Fruit fly (Drosophila melanogaster): ENCODE measurements around the gene Dus2.

Dus2 gene

DNA sequence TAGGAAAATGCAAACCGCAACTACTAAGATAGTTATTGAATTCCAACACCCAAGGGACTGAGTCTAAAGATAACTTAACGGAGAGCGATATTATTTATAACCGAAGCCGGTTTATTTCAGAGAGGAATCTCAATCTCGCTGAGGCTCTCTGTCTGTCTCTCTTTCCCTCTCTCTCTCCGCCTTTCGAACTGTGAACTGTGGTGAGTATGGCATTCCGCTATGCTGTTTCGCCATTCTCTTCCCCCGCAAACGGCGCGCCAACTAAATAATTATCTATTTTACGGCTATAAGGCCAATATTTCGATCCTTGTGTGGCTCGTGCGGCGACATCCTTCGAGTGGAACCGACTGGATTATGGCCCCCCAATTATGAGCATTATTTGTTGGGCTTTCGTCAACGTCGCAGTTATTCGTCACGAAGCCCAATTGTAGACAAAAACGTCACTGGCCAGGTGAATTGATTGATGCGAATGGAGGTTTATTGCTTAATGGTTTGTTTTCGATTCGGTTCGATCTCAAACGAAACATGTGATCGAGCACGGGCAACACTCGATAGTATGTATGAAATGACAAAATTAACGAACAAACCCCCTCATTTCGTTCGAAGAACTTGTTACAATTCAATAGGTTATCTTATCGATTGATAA lies 25.5 kb upstream of the Dus2 start (continued):
- no peak for TF ChIP-seq kay (GFP tag; optimal IDR thresholded peaks at IDR 0.05)
- no peak for TF ChIP-seq Hr39 (optimal IDR thresholded peaks at IDR 0.05)
- no peak for TF ChIP-seq CG8924 (tag; optimal IDR thresholded peaks at IDR 0.05)
- TF ChIP-seq Med (GFP tag) = peak; percentile 57
- TF ChIP-seq CG3065 (GFP tag; optimal IDR thresholded peaks at IDR 0.05) = no peak
- TF ChIP-seq TFAM (GFP tag; optimal IDR thresholded peaks at IDR 0.05) = no peak
- TF ChIP-seq peb (GFP tag; IDR thresholded peaks at IDR 0.05) = no peak
- TF ChIP-seq CG2202 (tag; optimal IDR thresholded peaks at IDR 0.05) = no peak
- peak; percentile 86 for TF ChIP-seq crol (GFP tag; IDR thresholded peaks at IDR 0.05)
- TF ChIP-seq CG15073 (GFP tag; optimal IDR thresholded peaks at IDR 0.05) = no peak
- TF ChIP-seq luna (GFP tag; optimal IDR thresholded peaks at IDR 0.05) = no peak
- peak; percentile 11; the same call in 1 of the 2 replicates for TF ChIP-seq CG32532 (GFP tag; IDR thresholded peaks at IDR 0.05)
- no peak for TF ChIP-seq CG18599 (GFP tag; optimal IDR thresholded peaks at IDR 0.05)
- no peak for TF ChIP-seq Neu2 (GFP tag; optimal IDR thresholded peaks at IDR 0.05; ENCODE audit: borderline replicate concordance)
- peak; percentile 83 for TF ChIP-seq yki (optimal IDR thresholded peaks at IDR 0.05)
- peak; percentile 33 for TF ChIP-seq grau (tag; optimal IDR thresholded peaks at IDR 0.05)
- TF ChIP-seq chinmo (GFP tag; IDR thresholded peaks at IDR 0.05; ENCODE audit: partially characterized antibody) = peak; percentile 78; the same call in 2 of the 4 replicates
- TF ChIP-seq CG11085 (GFP tag; IDR thresholded peaks at IDR 0.05) = no peak
- TF ChIP-seq CG4282 (GFP tag; optimal IDR thresholded peaks at IDR 0.05) = no peak
- no peak for TF ChIP-seq CG1647 (GFP tag; optimal IDR thresholded peaks at IDR 0.05)
- no peak for TF ChIP-seq fru (optimal IDR thresholded peaks at IDR 0.05)
- no peak for TF ChIP-seq rib (GFP tag; IDR thresholded peaks at IDR 0.05)
- no peak for TF ChIP-seq CG12299 (tag; optimal IDR thresholded peaks at IDR 0.05)
- no peak for TF ChIP-seq CG14014 (GFP tag; IDR thresholded peaks at IDR 0.05)
- no peak for TF ChIP-seq slbo (GFP tag; IDR thresholded peaks at IDR 0.05)
- no peak for TF ChIP-seq disco-r (GFP tag; optimal IDR thresholded peaks at IDR 0.05)
- no peak for TF ChIP-seq HLH54F (GFP tag; optimal IDR thresholded peaks at IDR 0.05)
- no peak for TF ChIP-seq CG8388 (GFP tag; optimal IDR thresholded peaks at IDR 0.05)
- no peak for TF ChIP-seq NC2α (GFP tag; optimal IDR thresholded peaks at IDR 0.05)
- no peak for TF ChIP-seq CG4360 (GFP tag; IDR thresholded peaks at IDR 0.05)
- TF ChIP-seq cg (GFP tag; optimal IDR thresholded peaks at IDR 0.05) = peak; percentile 4
- no peak for TF ChIP-seq CG30431 (GFP tag; optimal IDR thresholded peaks at IDR 0.05)
- no peak for TF ChIP-seq Taf1 (GFP tag; IDR thresholded peaks at IDR 0.05)
- TF ChIP-seq CG10543 (GFP tag; optimal IDR thresholded peaks at IDR 0.05) = no peak
- TF ChIP-seq aop (GFP tag; IDR thresholded peaks at IDR 0.05) = no peak
- TF ChIP-seq CG14710 (tag; optimal IDR thresholded peaks at IDR 0.05) = no peak
- TF ChIP-seq hkb (optimal IDR thresholded peaks at IDR 0.05) = no peak
- no peak for TF ChIP-seq hkb (GFP tag; IDR thresholded peaks at IDR 0.05)
- peak; percentile 24 for TF ChIP-seq lab (GFP tag; optimal IDR thresholded peaks at IDR 0.05)
- no peak for TF ChIP-seq sug (tag; optimal IDR thresholded peaks at IDR 0.05)
- TF ChIP-seq D19A (tag; optimal IDR thresholded peaks at IDR 0.05) = no peak
- TF ChIP-seq lbe (GFP tag; optimal IDR thresholded peaks at IDR 0.05) = no peak
- TF ChIP-seq ken (GFP tag; IDR thresholded peaks at IDR 0.05) = no peak
- no peak for TF ChIP-seq sens (GFP tag)
- peak; percentile 4 for TF ChIP-seq CG17568 (GFP tag; optimal IDR thresholded peaks at IDR 0.05)
- TF ChIP-seq CG6765 (GFP tag; optimal IDR thresholded peaks at IDR 0.05) = no peak
- peak; percentile 34 for TF ChIP-seq CG13894 (tag; optimal IDR thresholded peaks at IDR 0.05)
- TF ChIP-seq CG9727 (GFP tag; optimal IDR thresholded peaks at IDR 0.05) = no peak
- no peak for TF ChIP-seq CG10267 (tag; optimal IDR thresholded peaks at IDR 0.05)
- no peak for TF ChIP-seq br (optimal IDR thresholded peaks at IDR 0.05)
- no peak for TF ChIP-seq mld (GFP tag; IDR thresholded peaks at IDR 0.05; ENCODE audit: partially characterized antibody)
- TF ChIP-seq E2f1 (GFP tag; IDR thresholded peaks at IDR 0.05) = no peak
- no peak for TF ChIP-seq CG2889 (GFP tag; IDR thresholded peaks at IDR 0.05)

Data from whole organism, embryonic.